Fruit fly (Drosophila melanogaster) whole organism, larva: ENCODE results near the gene Taf7.

Experiments
- noc ChIP-seq: fragments of 200-800 bp; sonication (Bioruptor generic); optimal IDR thresholded peaks from 3 replicates; lab custom pipeline; 2019; ENCODE audit warnings: missing biosample characterization, mild to moderate bottlenecking, missing genetic modification characterization, moderate library complexity

The Taf7 gene

DNA sequence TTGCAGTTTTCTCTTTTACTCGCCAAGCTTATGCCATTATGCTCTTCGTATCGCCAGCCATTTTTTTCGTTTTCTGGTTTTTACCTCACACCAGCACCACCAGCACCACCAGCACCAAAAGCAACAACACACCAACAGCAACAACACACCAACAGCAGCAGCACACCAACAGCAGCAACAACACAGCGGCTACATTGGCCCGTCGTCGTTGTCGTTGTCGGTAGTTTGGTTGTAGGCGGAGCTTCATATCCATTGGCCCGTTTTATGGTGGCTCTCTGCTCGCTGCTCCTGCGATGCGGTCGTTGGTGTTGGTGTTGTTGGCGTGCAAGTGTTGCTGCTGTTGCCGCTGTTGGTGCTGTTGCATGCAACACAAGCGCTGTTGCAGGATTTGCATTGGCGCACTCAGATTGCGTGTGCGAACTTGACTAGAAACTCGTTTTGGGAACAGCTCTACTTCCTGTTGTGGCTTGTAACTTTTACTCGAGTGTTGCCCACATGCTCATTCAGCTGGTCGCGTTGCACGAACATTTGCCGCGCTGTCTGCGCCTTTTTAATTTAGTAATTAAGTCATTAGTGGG lies 29.7 kb downstream of the Taf7 start:
- no peak for TF ChIP-seq noc (tag; lab: Kevin White, UChicago)

DNA sequence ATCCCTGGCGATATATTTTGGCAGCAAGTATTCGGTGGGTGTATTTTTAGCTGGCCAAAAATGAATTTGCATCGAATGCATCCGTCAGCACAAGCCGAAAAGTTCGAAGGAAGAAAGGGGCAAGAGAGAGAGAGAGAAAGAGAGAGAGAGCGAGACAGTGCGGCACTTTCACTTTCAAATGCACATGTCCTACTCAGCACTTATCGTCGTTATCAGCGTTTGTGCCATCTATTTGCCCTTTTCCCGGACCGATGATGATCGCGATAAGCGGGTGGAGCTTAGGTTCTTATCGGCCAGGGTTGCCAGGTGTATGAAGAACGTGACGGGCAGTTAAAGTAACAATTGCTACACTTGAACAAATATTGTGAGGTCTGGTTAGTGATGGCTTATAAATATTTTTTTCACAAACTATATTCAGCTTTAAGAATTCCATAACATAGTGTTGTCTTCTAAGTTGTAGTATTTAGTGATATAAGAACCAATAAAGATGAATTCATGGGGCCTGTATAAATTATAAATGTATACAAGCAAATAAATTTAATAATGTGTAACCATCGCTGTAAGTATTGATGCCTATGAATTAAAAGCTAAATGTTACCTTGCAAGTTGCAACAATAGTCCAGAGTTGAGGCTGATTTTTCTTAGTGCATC lies 37.7 kb downstream of the Taf7 start:
- TF ChIP-seq noc (tag; lab: Kevin White, UChicago), result no peak

DNA sequence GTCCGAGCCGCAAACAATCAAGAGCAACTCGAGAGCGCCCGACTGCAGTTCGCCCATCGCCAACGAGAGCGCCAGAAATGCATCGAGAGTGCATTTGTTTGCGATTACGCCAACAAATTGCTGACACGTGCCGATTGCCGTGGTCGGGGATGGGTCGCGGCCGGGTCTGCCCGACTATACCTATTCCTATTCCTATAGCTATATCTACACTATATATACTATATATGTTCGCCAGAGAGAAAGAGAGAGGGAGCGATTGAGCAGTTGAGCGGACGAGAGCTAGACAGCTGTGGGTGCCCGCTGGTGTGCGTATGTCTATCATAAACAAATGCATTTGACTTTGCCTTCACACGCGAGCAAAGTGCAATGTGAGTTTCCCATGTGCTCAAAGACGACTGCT lies 40.2 kb downstream of the Taf7 start:
- no peak for TF ChIP-seq noc (tag; lab: Kevin White, UChicago)

dm6 chr3R:7950147-7950546 lies 43.0 kb downstream of the Taf7 start:
- no peak for TF ChIP-seq noc (tag; lab: Kevin White, UChicago)

DNA sequence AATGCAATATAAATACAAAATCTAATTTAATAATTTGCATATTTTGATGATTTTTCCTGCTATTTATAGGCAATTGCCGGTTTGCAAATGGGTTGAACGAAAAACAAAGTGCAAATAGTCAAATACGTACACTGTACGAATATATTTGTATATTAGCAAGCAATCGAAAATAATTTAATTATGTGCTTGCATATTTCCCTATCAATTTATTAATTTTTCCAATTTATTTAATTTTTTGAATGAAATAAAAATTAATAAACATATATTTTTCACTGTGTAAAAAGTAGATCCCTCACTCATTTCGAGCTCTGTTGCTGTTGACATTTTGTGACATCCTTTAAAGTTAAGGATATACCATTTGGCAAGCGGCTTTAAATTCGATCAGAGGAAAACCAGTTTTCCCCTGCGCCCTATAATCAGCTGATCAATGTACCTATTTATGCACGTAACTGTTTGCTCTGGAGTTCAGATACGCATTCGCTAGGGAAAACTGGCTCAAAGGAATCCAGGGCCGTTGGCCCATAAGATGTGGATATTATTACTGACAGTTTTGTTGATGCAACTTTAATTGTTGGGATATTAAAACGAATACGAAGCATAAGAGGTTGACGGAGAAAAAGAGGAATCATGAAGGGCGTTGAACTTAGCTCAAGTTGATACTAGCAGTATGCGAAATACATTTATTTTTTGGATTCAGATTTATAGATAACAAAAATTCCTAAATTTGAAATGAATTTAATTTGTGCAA lies 46.1 kb downstream of the Taf7 start:
- no peak for TF ChIP-seq noc (tag; lab: Kevin White, UChicago)

DNA sequence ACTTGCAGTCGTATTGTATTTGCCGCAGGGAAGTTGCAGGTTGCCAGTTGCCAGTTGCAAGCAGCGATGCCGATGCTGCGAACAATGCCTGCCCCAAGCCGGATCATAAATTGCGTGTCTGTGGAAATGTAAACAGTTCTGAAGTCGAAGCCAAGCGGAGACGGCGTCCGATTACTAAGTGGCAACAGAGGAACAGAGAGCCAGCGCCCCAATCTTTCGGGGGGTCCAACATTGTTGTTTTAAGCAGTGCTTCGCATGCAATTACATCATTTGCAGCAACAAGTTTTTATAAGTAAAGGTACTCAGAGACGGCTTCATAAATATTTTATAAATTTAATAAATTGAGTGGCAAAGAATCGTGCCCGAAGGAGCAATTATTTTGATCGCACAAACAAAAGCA lies 47.3 kb downstream of the Taf7 start:
- no peak for TF ChIP-seq noc (tag; lab: Kevin White, UChicago)

dm6 chr3R:7957008-7957407 lies 49.9 kb downstream of the Taf7 start:
- TF ChIP-seq noc (tag; lab: Kevin White, UChicago), result no peak
